Worm (Caenorhabditis elegans): ENCODE data around the gene sad-1.

The sad-1 gene

DNA sequence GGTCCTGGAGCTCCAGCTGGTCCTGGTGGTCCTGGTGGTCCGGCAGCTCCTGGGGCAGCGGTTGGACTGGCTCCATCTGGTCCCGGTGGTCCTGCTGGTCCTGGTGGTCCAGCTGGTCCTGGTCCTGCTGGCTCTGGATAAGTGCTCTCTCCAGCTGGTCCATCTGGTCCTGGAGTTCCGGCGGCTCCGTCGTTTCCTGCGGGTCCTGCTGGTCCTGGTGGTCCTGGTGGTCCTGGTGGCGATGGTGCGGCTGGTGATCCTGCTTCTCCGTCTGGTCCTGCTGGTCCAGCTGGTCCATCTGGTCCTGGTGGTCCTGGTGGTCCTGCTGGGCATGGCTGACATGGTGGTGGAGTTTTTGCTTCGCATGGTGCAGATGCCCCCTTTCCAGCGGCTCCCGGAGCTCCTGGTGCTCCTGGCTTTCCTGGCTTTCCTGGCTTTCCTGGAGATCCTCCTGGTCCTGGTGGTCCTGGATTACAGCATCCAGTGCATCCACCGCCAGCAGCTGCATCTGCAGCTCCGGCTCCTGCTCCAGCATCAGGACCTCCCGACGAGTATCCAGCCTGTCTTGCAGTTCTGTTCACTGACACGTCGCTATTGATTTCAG lies 9.9 kb upstream of the sad-1 start:
- TF ChIP-seq ces-1 (GFP tag; optimal IDR thresholded peaks at IDR 0.05) (no peak), tbx-8 (GFP tag; optimal IDR thresholded peaks at IDR 0.05) (no peak), M03D4.4 (tag; optimal IDR thresholded peaks at IDR 0.05) (no peak), lin-32 (GFP tag; optimal IDR thresholded peaks at IDR 0.05) (no peak), unc-120 (tag; optimal IDR thresholded peaks at IDR 0.05; ENCODE audit: poor library complexity, severe bottlenecking) (no peak), cnd-1 (tag; optimal IDR thresholded peaks at IDR 0.05) (no peak), nhr-28 (tag; optimal IDR thresholded peaks at IDR 0.05) (no peak), nhr-12 (tag; optimal IDR thresholded peaks at IDR 0.05) (no peak), snpc-4 (tag; optimal IDR thresholded peaks at IDR 0.05) (no peak), nhr-2 (tag; optimal IDR thresholded peaks at IDR 0.05) (no peak), flh-1 (GFP tag; optimal IDR thresholded peaks at IDR 0.05) (no peak), blmp-1 (tag; optimal IDR thresholded peaks at IDR 0.05) (no peak), mep-1 (tag; optimal IDR thresholded peaks at IDR 0.05) (no peak)

- no peak for TF ChIP-seq snpc-4 (tag; optimal IDR thresholded peaks at IDR 0.05)
- no peak for TF ChIP-seq drap-1 (GFP tag; optimal IDR thresholded peaks at IDR 0.05)
- no peak for TF ChIP-seq nhr-2 (tag; optimal IDR thresholded peaks at IDR 0.05)
- TF ChIP-seq hlh-1 (tag; optimal IDR thresholded peaks at IDR 0.05) = no peak
- no peak for TF ChIP-seq ces-1 (GFP tag; optimal IDR thresholded peaks at IDR 0.05)
Observed at ce11 chrX:13507233-13507632, 6.8 kb upstream of the sad-1 start, which contains the start of gene H06A10.1. H06A10.1 (plus strand) TSS chrX:13507533.

DNA sequence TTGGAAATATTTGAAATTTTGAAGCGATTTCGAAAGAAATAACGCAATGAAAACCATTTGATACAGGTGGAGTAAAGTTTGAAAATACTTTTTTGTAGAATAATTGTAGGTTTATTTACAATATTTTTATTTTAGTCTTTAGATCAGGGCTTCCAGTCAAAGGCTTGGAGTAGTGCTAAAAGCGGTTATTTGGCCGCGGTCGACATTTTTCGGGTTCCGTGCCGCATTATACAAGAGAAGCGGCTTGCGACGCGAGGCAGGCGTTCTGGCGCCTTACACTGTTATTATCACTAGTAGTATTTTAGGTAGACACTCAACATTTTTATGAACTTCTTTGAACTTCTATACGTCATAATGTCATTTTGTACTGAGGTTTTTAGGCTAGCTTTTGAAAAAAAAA lies 6.0 kb upstream of the sad-1 start:
- TF ChIP-seq unc-120 (tag; optimal IDR thresholded peaks at IDR 0.05; ENCODE audit: poor library complexity, severe bottlenecking) = no peak
- no peak for TF ChIP-seq unc-39 (tag; optimal IDR thresholded peaks at IDR 0.05)
- TF ChIP-seq ztf-11 (tag; optimal IDR thresholded peaks at IDR 0.05) = no peak
- TF ChIP-seq zip-8 (tag; optimal IDR thresholded peaks at IDR 0.05) = no peak
- no peak for TF ChIP-seq nhr-2 (tag; optimal IDR thresholded peaks at IDR 0.05)
- TF ChIP-seq hlh-1 (tag; optimal IDR thresholded peaks at IDR 0.05) = no peak

- TF ChIP-seq ces-1 (GFP tag; optimal IDR thresholded peaks at IDR 0.05) (peak; percentile 81), cnd-1 (tag; optimal IDR thresholded peaks at IDR 0.05) (no peak), M03D4.4 (tag; optimal IDR thresholded peaks at IDR 0.05) (no peak), hlh-1 (tag; optimal IDR thresholded peaks at IDR 0.05) (no peak)
Observed at ce11 chrX:13506043-13506442, 5.6 kb upstream of the sad-1 start.

DNA sequence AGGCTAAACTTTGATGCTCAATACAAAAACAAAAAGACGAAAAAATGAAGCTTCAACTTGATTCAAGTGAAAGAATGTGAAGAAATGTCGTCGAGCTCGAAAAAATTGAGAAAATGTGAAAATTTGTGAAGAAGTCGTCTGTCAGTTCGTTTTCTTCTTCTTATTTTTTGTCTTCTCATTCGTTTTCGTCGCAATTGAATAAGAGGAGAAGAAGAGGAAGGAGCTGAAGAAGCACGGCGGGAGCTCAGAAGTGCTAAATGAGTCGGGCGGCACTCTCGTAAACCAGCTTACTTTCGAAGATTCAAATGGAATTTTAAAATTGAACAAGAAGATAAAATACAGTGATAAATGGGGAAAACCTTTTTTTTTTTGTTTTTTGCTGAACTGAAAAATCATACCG lies 4.7 kb upstream of the sad-1 start:
- TF ChIP-seq blmp-1 (tag; optimal IDR thresholded peaks at IDR 0.05) (no peak), ces-1 (GFP tag; optimal IDR thresholded peaks at IDR 0.05) (peak; percentile 73), lin-32 (GFP tag; optimal IDR thresholded peaks at IDR 0.05) (no peak)

DNA sequence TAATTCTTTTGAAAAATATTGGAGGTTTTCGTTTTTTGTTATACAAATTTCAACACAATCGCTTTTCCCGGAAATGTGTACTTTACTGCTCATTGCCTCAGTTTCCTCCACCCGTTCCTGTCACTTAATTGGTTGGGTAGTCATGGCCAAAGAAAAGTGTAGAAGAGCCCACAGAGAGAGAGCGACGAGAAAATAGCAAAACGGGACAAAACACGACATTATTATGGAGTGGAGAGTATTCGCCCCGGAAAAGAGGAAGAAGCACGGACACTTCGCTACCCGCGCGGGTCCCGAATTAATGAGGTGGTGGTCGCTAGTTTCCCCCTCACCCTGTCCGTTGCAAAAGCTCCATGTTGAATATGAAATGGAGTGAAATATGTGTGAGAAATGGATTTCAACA lies 3.4 kb upstream of the sad-1 start:
- peak; percentile 56 for TF ChIP-seq ces-1 (GFP tag; optimal IDR thresholded peaks at IDR 0.05)
- no peak for TF ChIP-seq ceh-43 (GFP tag; optimal IDR thresholded peaks at IDR 0.05)
- TF ChIP-seq nhr-28 (tag; optimal IDR thresholded peaks at IDR 0.05) = no peak
- no peak for TF ChIP-seq tbx-8 (GFP tag; optimal IDR thresholded peaks at IDR 0.05)
- TF ChIP-seq drap-1 (GFP tag; optimal IDR thresholded peaks at IDR 0.05) = no peak
- no peak for TF ChIP-seq nhr-2 (tag; optimal IDR thresholded peaks at IDR 0.05)
- TF ChIP-seq nhr-76 (tag; optimal IDR thresholded peaks at IDR 0.05) = no peak
- TF ChIP-seq unc-120 (tag; optimal IDR thresholded peaks at IDR 0.05; ENCODE audit: poor library complexity, severe bottlenecking) = no peak
- no peak for TF ChIP-seq unc-62 (GFP tag; optimal IDR thresholded peaks at IDR 0.05)
- TF ChIP-seq cnd-1 (tag; optimal IDR thresholded peaks at IDR 0.05) = peak; percentile 23
- no peak for TF ChIP-seq lin-13 (tag; optimal IDR thresholded peaks at IDR 0.05)
- TF ChIP-seq sem-2 (GFP tag; optimal IDR thresholded peaks at IDR 0.05) = no peak
- no peak for TF ChIP-seq ztf-11 (tag; optimal IDR thresholded peaks at IDR 0.05)
- TF ChIP-seq ham-2 (GFP tag; optimal IDR thresholded peaks at IDR 0.05) = no peak
- no peak for TF ChIP-seq blmp-1 (tag; optimal IDR thresholded peaks at IDR 0.05)
- no peak for TF ChIP-seq bed-3 (GFP tag; optimal IDR thresholded peaks at IDR 0.05)
- TF ChIP-seq pha-4 (tag; optimal IDR thresholded peaks at IDR 0.05) = no peak
- no peak for TF ChIP-seq lin-32 (GFP tag; optimal IDR thresholded peaks at IDR 0.05)
- TF ChIP-seq nhr-12 (tag; optimal IDR thresholded peaks at IDR 0.05) = no peak
- no peak for TF ChIP-seq lsy-2 (tag; optimal IDR thresholded peaks at IDR 0.05)
- TF ChIP-seq zip-8 (tag; optimal IDR thresholded peaks at IDR 0.05) = no peak
- TF ChIP-seq elt-1 (tag; optimal IDR thresholded peaks at IDR 0.05; ENCODE audit: borderline replicate concordance, insufficient read depth) = no peak
- TF ChIP-seq flh-1 (GFP tag; optimal IDR thresholded peaks at IDR 0.05) = no peak
- no peak for TF ChIP-seq M03D4.4 (tag; optimal IDR thresholded peaks at IDR 0.05)
- no peak for TF ChIP-seq sptf-1 (tag; optimal IDR thresholded peaks at IDR 0.05)
- no peak for TF ChIP-seq hlh-1 (tag; optimal IDR thresholded peaks at IDR 0.05)
- TF ChIP-seq snpc-4 (tag; optimal IDR thresholded peaks at IDR 0.05) = no peak
- no peak for TF ChIP-seq unc-39 (tag; optimal IDR thresholded peaks at IDR 0.05)
- no peak for TF ChIP-seq ceh-83 (GFP tag; optimal IDR thresholded peaks at IDR 0.05)
- TF ChIP-seq ceh-39 (tag; optimal IDR thresholded peaks at IDR 0.05) = no peak
- TF ChIP-seq nhr-237 (tag; optimal IDR thresholded peaks at IDR 0.05) = no peak
- peak; percentile 59 for TF ChIP-seq mls-2 (tag; optimal IDR thresholded peaks at IDR 0.05)
- no peak for TF ChIP-seq mab-5 (tag; optimal IDR thresholded peaks at IDR 0.05)
- TF ChIP-seq mep-1 (tag; optimal IDR thresholded peaks at IDR 0.05) = peak; percentile 15
